Worm (Caenorhabditis elegans): ENCODE data around the gene acp-4.

The acp-4 gene

ce11 chrII:8386897-8387296, 48.0 kb downstream of the acp-4 start:
- no peak for TF ChIP-seq K12H6.12 (tag; optimal IDR thresholded peaks at IDR 0.05)
- TF ChIP-seq atf-7 (tag; optimal IDR thresholded peaks at IDR 0.05): peak; percentile 76
- no peak for TF ChIP-seq C17E4.6 (GFP tag; IDR thresholded peaks at IDR 0.05)
- TF ChIP-seq nhr-80 (tag; optimal IDR thresholded peaks at IDR 0.05): peak; percentile 74
- peak; percentile 32; the same call in 1 of the 2 replicates for TF ChIP-seq dox-1 (GFP tag; IDR thresholded peaks at IDR 0.05)

ce11 chrII:8385561-8385960, 49.3 kb downstream of the acp-4 start:
- peak; percentile 6 for TF ChIP-seq nhr-80 (tag; optimal IDR thresholded peaks at IDR 0.05)
- no peak for TF ChIP-seq sea-2 (GFP tag; IDR thresholded peaks at IDR 0.05)
- no peak for TF ChIP-seq ztf-28 (GFP tag; IDR thresholded peaks at IDR 0.05)
- TF ChIP-seq hmg-20 (GFP tag; IDR thresholded peaks at IDR 0.05): no peak
- TF ChIP-seq B0261.1 (tag; optimal IDR thresholded peaks at IDR 0.05): no peak
- TF ChIP-seq hmg-1.2 (GFP tag; IDR thresholded peaks at IDR 0.05): no peak
- no peak for TF ChIP-seq chd-7 (tag; optimal IDR thresholded peaks at IDR 0.05)

ce11 chrII:8384344-8384743, 50.6 kb downstream of the acp-4 start:
- peak; percentile 9 for TF ChIP-seq atf-7 (tag; optimal IDR thresholded peaks at IDR 0.05)
- no peak for TF ChIP-seq nhr-90 (tag; optimal IDR thresholded peaks at IDR 0.05)
- no peak for TF ChIP-seq rcor-1 (GFP tag; IDR thresholded peaks at IDR 0.05)
- no peak for TF ChIP-seq C06A6.2 (GFP tag; conservative IDR thresholded peaks at IDR 0.05)
- no peak for TF ChIP-seq dox-1 (GFP tag; IDR thresholded peaks at IDR 0.05)
- no peak for TF ChIP-seq F52B5.7 (tag; optimal IDR thresholded peaks at IDR 0.05)
- TF ChIP-seq nhr-80 (tag; optimal IDR thresholded peaks at IDR 0.05): peak; percentile 93
- TF ChIP-seq mel-28 (tag; optimal IDR thresholded peaks at IDR 0.05; ENCODE audit: borderline replicate concordance): no peak

- peak; percentile 78 for TF ChIP-seq atf-7 (tag; optimal IDR thresholded peaks at IDR 0.05)
- no peak for TF ChIP-seq zfh-2 (GFP tag; conservative IDR thresholded peaks at IDR 0.05)
- no peak for TF ChIP-seq bed-1 (GFP tag; IDR thresholded peaks at IDR 0.05)
- peak; percentile 57 for TF ChIP-seq unc-62 (GFP tag; optimal IDR thresholded peaks at IDR 0.05)
- peak; percentile 89 for TF ChIP-seq nhr-80 (tag; optimal IDR thresholded peaks at IDR 0.05)
- no peak for TF ChIP-seq lag-1 (GFP tag; IDR thresholded peaks at IDR 0.05)
- peak; percentile 34 for TF ChIP-seq ztf-22 (GFP tag; optimal IDR thresholded peaks at IDR 0.05)
- TF ChIP-seq pha-4 (tag; optimal IDR thresholded peaks at IDR 0.05): peak; percentile 83
- no peak for TF ChIP-seq egl-18 (GFP tag; IDR thresholded peaks at IDR 0.05)
Measured at ce11 chrII:8382880-8383279, 52.0 kb downstream of the acp-4 start.
